Fruit fly (Drosophila melanogaster) whole organism, prepupa: Measurements from ENCODE around the gene CG3156.

Source experiments
- CG11762 ChIP-seq: fragments of 200-800 bp; sonication (Bioruptor generic); optimal IDR thresholded peaks from 3 replicates; lab custom pipeline; 2016; ENCODE audit warnings: missing biosample characterization, missing genetic modification characterization; ENCODE audit not compliant: insufficient read depth
- CG6163 ChIP-seq: fragments of 200-800 bp; sonication (Bioruptor generic); IDR thresholded peaks from 3 replicates; pipeline ENCODE4 v1.3.6; 2022; ENCODE audit warnings: missing biosample characterization, missing genetic modification characterization
- CG7368 ChIP-seq: fragments of 200-800 bp; sonication (Bioruptor generic); optimal IDR thresholded peaks from 3 replicates; lab custom pipeline; 2016; ENCODE audit warnings: missing biosample characterization, missing genetic modification characterization
- CG8632 ChIP-seq: fragments of 200-800 bp; sonication (Bioruptor generic); optimal IDR thresholded peaks from 3 replicates; lab custom pipeline; 2016; ENCODE audit warnings: missing biosample characterization, missing genetic modification characterization
- Gug ChIP-seq: fragments of 200-800 bp; sonication (Bioruptor generic); IDR thresholded peaks from 2 replicates; pipeline ENCODE4 v1.3.6; 2022; ENCODE audit warnings: missing biosample characterization, missing genetic modification characterization
- Smox ChIP-seq: fragments of 200-800 bp; sonication (Bioruptor generic); optimal IDR thresholded peaks from 3 replicates; lab custom pipeline; 2016; ENCODE audit warnings: missing biosample characterization, missing genetic modification characterization
- pdm3 ChIP-seq: fragments of 200-800 bp; sonication (Bioruptor generic); optimal IDR thresholded peaks from 3 replicates; lab custom pipeline; 2016; ENCODE audit warnings: missing biosample characterization, missing genetic modification characterization
- salr ChIP-seq, 2 experiments: fragments of 200-800 bp; sonication (Bioruptor generic); optimal IDR thresholded peaks; 3 replicates each; lab custom pipeline; 2016 to 2018; ENCODE audit warnings: missing biosample characterization in 2 of 2, missing genetic modification characterization in 2 of 2, mild to moderate bottlenecking in 1 of 2
- topi ChIP-seq: fragments of 200-800 bp; sonication (Bioruptor generic); optimal IDR thresholded peaks from 3 replicates; lab custom pipeline; 2016; ENCODE audit warnings: missing biosample characterization, missing genetic modification characterization

- TF ChIP-seq Smox (no peak), Gug (GFP tag; lab: Robert Waterston, UW) (no peak), topi (GFP tag; lab: Kevin White, UChicago) (no peak), CG6163 (GFP tag; lab: Robert Waterston, UW) (no peak), pdm3 (GFP tag; lab: Kevin White, UChicago) (no peak), CG11762 (GFP tag; lab: Kevin White, UChicago) (no peak), CG8632 (no peak), CG7368 (no peak), salr (GFP tag; optimal IDR thresholded peaks at IDR 0.05; lab: Kevin White, UChicago) (no peak)
Observed at dm6 chrX:518858-519257, 31.2 kb downstream of the CG3156 start.
